Worm (Caenorhabditis elegans): ENCODE results near the gene cyn-17.

DNA sequence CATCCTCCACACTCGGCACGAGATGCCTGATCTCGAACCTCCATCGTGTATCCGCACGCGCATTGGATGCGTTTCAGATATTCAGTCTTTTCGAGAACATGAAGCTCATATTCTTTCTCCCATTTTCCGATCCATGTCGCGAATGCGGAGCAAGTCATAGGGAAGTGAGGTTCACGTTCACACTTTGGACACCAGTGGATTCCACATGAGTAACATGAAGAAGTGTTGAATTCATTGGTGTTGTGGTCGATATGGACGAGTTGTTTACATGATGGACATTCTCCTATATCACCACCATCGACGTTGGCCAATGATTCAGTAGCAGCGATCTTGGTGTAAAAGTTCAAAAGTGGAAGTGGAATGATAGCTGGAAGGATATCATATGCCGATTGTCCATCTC is 41.5 kb downstream of the cyn-17 start:
- no peak for TF ChIP-seq nhr-25 (tag; optimal IDR thresholded peaks at IDR 0.05)
- TF ChIP-seq ztf-4 (tag; optimal IDR thresholded peaks at IDR 0.05) = no peak
- TF ChIP-seq ama-1 (optimal IDR thresholded peaks at IDR 0.05) = no peak
- no peak for TF ChIP-seq ceh-16 (tag; optimal IDR thresholded peaks at IDR 0.05)
- TF ChIP-seq egl-27 (tag; optimal IDR thresholded peaks at IDR 0.05) = no peak
- TF ChIP-seq unc-62 (GFP tag; optimal IDR thresholded peaks at IDR 0.05) = no peak
- no peak for TF ChIP-seq gmeb-1 (tag; optimal IDR thresholded peaks at IDR 0.05)
- TF ChIP-seq aly-2 (tag; optimal IDR thresholded peaks at IDR 0.05) = no peak
- no peak for TF ChIP-seq fos-1 (tag; optimal IDR thresholded peaks at IDR 0.05)
- no peak for TF ChIP-seq skn-1 (tag; optimal IDR thresholded peaks at IDR 0.05)
- TF ChIP-seq nhr-237 (tag; optimal IDR thresholded peaks at IDR 0.05) = no peak

All from whole organism, L2 larva.